Fruit fly (Drosophila melanogaster) whole organism, prepupa: Measurements from ENCODE around the gene CG13727.

Experiments
- CG11762 ChIP-seq: fragments of 200-800 bp; sonication (Bioruptor generic); optimal IDR thresholded peaks from 3 replicates; lab custom pipeline; 2016; ENCODE audit warnings: missing biosample characterization, missing genetic modification characterization; ENCODE audit not compliant: insufficient read depth
- CG8632 ChIP-seq: fragments of 200-800 bp; sonication (Bioruptor generic); optimal IDR thresholded peaks from 3 replicates; lab custom pipeline; 2016; ENCODE audit warnings: missing biosample characterization, missing genetic modification characterization
- Gug ChIP-seq: fragments of 200-800 bp; sonication (Bioruptor generic); IDR thresholded peaks from 2 replicates; pipeline ENCODE4 v1.3.6; 2022; ENCODE audit warnings: missing biosample characterization, missing genetic modification characterization
- Sox102F ChIP-seq: fragments of 200-800 bp; sonication (Bioruptor generic); optimal IDR thresholded peaks from 2 replicates; lab custom pipeline; 2016; ENCODE audit warnings: missing biosample characterization, mild to moderate bottlenecking, missing genetic modification characterization
- cyc ChIP-seq: fragments of 200-800 bp; sonication (Bioruptor generic); optimal IDR thresholded peaks from 3 replicates; lab custom pipeline; 2016; ENCODE audit warnings: missing biosample characterization, missing genetic modification characterization
- esn ChIP-seq: fragments of 200-800 bp; sonication (Bioruptor generic); optimal IDR thresholded peaks from 2 replicates; lab custom pipeline; 2016; ENCODE audit warnings: missing biosample characterization, mild to moderate bottlenecking, missing genetic modification characterization, moderate library complexity
- spab ChIP-seq: fragments of 200-800 bp; sonication (Bioruptor generic); optimal IDR thresholded peaks from 2 replicates; lab custom pipeline; 2017; ENCODE audit warnings: missing biosample characterization, mild to moderate bottlenecking, missing genetic modification characterization, missing genetic modification reagents
- topi ChIP-seq: fragments of 200-800 bp; sonication (Bioruptor generic); optimal IDR thresholded peaks from 3 replicates; lab custom pipeline; 2016; ENCODE audit warnings: missing biosample characterization, missing genetic modification characterization

DNA sequence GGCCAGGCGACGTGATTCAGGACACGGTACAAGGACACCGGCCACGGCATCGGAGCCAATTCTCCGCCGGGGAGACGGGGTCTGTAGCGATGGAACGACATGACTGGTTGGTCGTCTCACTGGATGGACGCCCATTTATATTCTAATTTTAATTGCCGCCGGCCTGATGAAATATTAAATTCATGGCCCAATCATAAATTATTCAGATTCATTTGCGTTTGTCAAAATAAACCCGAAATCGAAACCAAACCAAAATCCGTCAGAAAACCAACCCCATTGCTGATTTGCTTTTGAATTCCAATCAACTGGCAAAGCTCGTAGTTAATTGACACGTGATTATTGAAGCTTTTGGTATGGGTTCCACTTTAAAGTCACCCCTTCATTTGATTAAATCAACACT is 12.0 kb downstream of the CG13727 start, which contains the start of gene Or74a:
- TF ChIP-seq Gug (no peak), CG8632 (no peak), esn (GFP tag; lab: Kevin White, UChicago) (no peak), cyc (GFP tag; lab: Kevin White, UChicago) (no peak), Sox102F (GFP tag; lab: Kevin White, UChicago) (no peak), spab (no peak), CG11762 (GFP tag; lab: Kevin White, UChicago) (no peak), topi (GFP tag; lab: Kevin White, UChicago) (no peak)
